Worm (Caenorhabditis elegans) whole organism, L2 larva: ENCODE measurements around the gene C05C10.3.
A peak's percentile ranks its signal among the peaks of the same experiment; 100 is the strongest.

Experiments
- C34F6.9 ChIP-seq: fragments of 150-350 bp; optimal IDR thresholded peaks from 2 replicates; lab custom pipeline; 2014; ENCODE audit warnings: missing biosample characterization, missing genetic modification characterization
- F13H6.1 ChIP-seq: sonication (generic microtip); optimal IDR thresholded peaks from 2 replicates; lab custom pipeline; 2016; ENCODE audit warnings: missing genetic modification characterization, missing compliant biosample characterization
- Y55F3AM.14 ChIP-seq: fragments of 200-800 bp; sonication (Bioruptor generic); optimal IDR thresholded peaks from 2 replicates; lab custom pipeline; 2018; ENCODE audit warnings: mild to moderate bottlenecking, missing genetic modification characterization, missing compliant biosample characterization
- ZK546.5 ChIP-seq: sonication (generic microtip); optimal IDR thresholded peaks from 2 replicates; lab custom pipeline; 2017; ENCODE audit warnings: missing biosample characterization, missing genetic modification characterization
- ama-1 ChIP-seq: fragments of 150-350 bp; optimal IDR thresholded peaks from 2 replicates; lab custom pipeline; 2018; ENCODE audit warnings: inconsistent platforms
- blmp-1 ChIP-seq: sonication (generic microtip); optimal IDR thresholded peaks from 2 replicates; lab custom pipeline; 2017; ENCODE audit warnings: missing genetic modification characterization, mild to moderate bottlenecking, missing compliant biosample characterization, antibody characterized with exemption, moderate library complexity; ENCODE audit not compliant: insufficient read depth
- ceh-16 ChIP-seq: fragments of 150-350 bp; optimal IDR thresholded peaks from 2 replicates; lab custom pipeline; 2014; ENCODE audit warnings: missing biosample characterization, missing genetic modification characterization
- ceh-82 ChIP-seq: fragments of 150-350 bp; optimal IDR thresholded peaks from 2 replicates; lab custom pipeline; 2014; ENCODE audit warnings: missing biosample characterization, missing genetic modification characterization
- crh-2 ChIP-seq: sonication (generic microtip); optimal IDR thresholded peaks from 2 replicates; lab custom pipeline; 2017; ENCODE audit warnings: missing biosample characterization, missing genetic modification characterization
- dmd-4 ChIP-seq: sonication (generic microtip); optimal IDR thresholded peaks from 2 replicates; lab custom pipeline; 2017; ENCODE audit warnings: missing biosample characterization, missing genetic modification characterization
- egl-27 ChIP-seq: sonication (generic microtip); optimal IDR thresholded peaks from 3 replicates; lab custom pipeline; 2017; ENCODE audit warnings: missing biosample characterization, missing genetic modification reagents, missing genetic modification characterization
- elt-1 ChIP-seq: fragments of 150-350 bp; optimal IDR thresholded peaks from 2 replicates; lab custom pipeline; 2014; ENCODE audit warnings: missing biosample characterization, missing genetic modification characterization
- elt-3 ChIP-seq: sonication (generic microtip); optimal IDR thresholded peaks from 2 replicates; lab custom pipeline; 2017; ENCODE audit warnings: missing biosample characterization, missing genetic modification characterization
- fos-1 ChIP-seq: fragments of 150-350 bp; optimal IDR thresholded peaks from 2 replicates; lab custom pipeline; 2014; ENCODE audit warnings: missing biosample characterization, missing genetic modification characterization
- gmeb-1 ChIP-seq: fragments of 150-350 bp; optimal IDR thresholded peaks from 2 replicates; lab custom pipeline; 2014; ENCODE audit warnings: missing biosample characterization, missing genetic modification characterization
- lin-11 ChIP-seq: fragments of 150-350 bp; sonication (generic microtip); optimal IDR thresholded peaks from 2 replicates; lab custom pipeline; 2014; ENCODE audit warnings: missing biosample characterization, missing genetic modification characterization, inconsistent platforms, mixed read lengths
- lin-39 ChIP-seq: fragments of 150-350 bp; optimal IDR thresholded peaks from 2 replicates; lab custom pipeline; 2014; ENCODE audit warnings: missing biosample characterization, missing genetic modification reagents, missing genetic modification characterization
- lsy-2 ChIP-seq, 2 experiments: fragments of 150-350 bp in 1 of 2; sonication (generic microtip) in 1 of 2; optimal IDR thresholded peaks; 2 replicates each; lab custom pipeline; 2014 to 2017; ENCODE audit warnings: missing biosample characterization in 2 of 2, missing genetic modification characterization in 2 of 2
- mdl-1 ChIP-seq, 2 experiments: fragments of 150-350 bp in 1 of 2; sonication (generic microtip) in 1 of 2; optimal IDR thresholded peaks; 2 replicates each; lab custom pipeline; 2017; ENCODE audit warnings: missing biosample characterization in 2 of 2, missing genetic modification characterization in 2 of 2
- nhr-11 ChIP-seq: fragments of 150-350 bp; optimal IDR thresholded peaks from 2 replicates; lab custom pipeline; 2014; ENCODE audit warnings: missing biosample characterization, missing genetic modification characterization
- nhr-129 ChIP-seq: fragments of 150-350 bp; optimal IDR thresholded peaks from 2 replicates; lab custom pipeline; 2014; ENCODE audit warnings: missing biosample characterization, missing genetic modification characterization
- nhr-21 ChIP-seq: fragments of 150-350 bp; optimal IDR thresholded peaks from 2 replicates; lab custom pipeline; 2014; ENCODE audit warnings: missing biosample characterization, missing genetic modification characterization
- nhr-23 ChIP-seq: fragments of 150-350 bp; optimal IDR thresholded peaks from 2 replicates; lab custom pipeline; 2014; ENCODE audit warnings: missing biosample characterization, missing genetic modification reagents, missing genetic modification characterization
- nhr-237 ChIP-seq: fragments of 150-350 bp; optimal IDR thresholded peaks from 2 replicates; lab custom pipeline; 2014; ENCODE audit warnings: missing biosample characterization, missing genetic modification characterization
- nhr-25 ChIP-seq: fragments of 150-350 bp; sonication (generic microtip); optimal IDR thresholded peaks from 3 replicates; lab custom pipeline; 2014; ENCODE audit warnings: missing biosample characterization, missing genetic modification characterization
- nhr-6 ChIP-seq: fragments of 150-350 bp; optimal IDR thresholded peaks from 2 replicates; lab custom pipeline; 2014; ENCODE audit warnings: missing biosample characterization, missing genetic modification characterization
- nhr-77 ChIP-seq: fragments of 150-350 bp; optimal IDR thresholded peaks from 2 replicates; lab custom pipeline; 2014; ENCODE audit warnings: missing biosample characterization, missing genetic modification characterization
- skn-1 ChIP-seq: sonication (generic microtip); optimal IDR thresholded peaks from 2 replicates; lab custom pipeline; 2017; ENCODE audit warnings: missing biosample characterization, missing genetic modification characterization
- sma-3 ChIP-seq: sonication (generic microtip); optimal IDR thresholded peaks from 2 replicates; lab custom pipeline; 2016; ENCODE audit warnings: missing genetic modification reagents, missing genetic modification characterization, missing compliant biosample characterization
- sma-9 ChIP-seq, 2 experiments: fragments of 150-350 bp in 1 of 2; sonication (generic microtip) in 1 of 2; optimal IDR thresholded peaks; 2 replicates each; lab custom pipeline; 2014 to 2016; ENCODE audit warnings: missing genetic modification characterization in 2 of 2, mild to moderate bottlenecking in 1 of 2, missing biosample characterization in 1 of 2, missing compliant biosample characterization in 1 of 2, missing genetic modification reagents in 1 of 2, moderate library complexity in 1 of 2
- snpc-4 ChIP-seq: fragments of 150-350 bp; optimal IDR thresholded peaks from 2 replicates; lab custom pipeline; 2014; ENCODE audit warnings: missing biosample characterization, missing genetic modification characterization
- unc-39 ChIP-seq: fragments of 150-350 bp; optimal IDR thresholded peaks from 2 replicates; lab custom pipeline; 2014; ENCODE audit warnings: missing biosample characterization, missing genetic modification characterization
- unc-55 ChIP-seq: fragments of 150-350 bp; sonication (generic microtip); optimal IDR thresholded peaks from 3 replicates; lab custom pipeline; 2014; ENCODE audit warnings: missing biosample characterization, missing genetic modification reagents, missing genetic modification characterization
- unc-62 ChIP-seq: fragments of 150-350 bp; optimal IDR thresholded peaks from 2 replicates; lab custom pipeline; 2014; ENCODE audit warnings: missing biosample characterization, missing genetic modification reagents, missing genetic modification characterization
- zag-1 ChIP-seq: fragments of 150-350 bp; optimal IDR thresholded peaks from 2 replicates; lab custom pipeline; 2014; ENCODE audit warnings: missing biosample characterization, missing genetic modification characterization
- ztf-1 ChIP-seq: fragments of 200-800 bp; sonication (Bioruptor generic); conservative IDR thresholded peaks from 2 replicates; pipeline ENCODE4 v1.3.6; 2022; ENCODE audit warnings: missing genetic modification characterization, missing compliant biosample characterization
- ztf-11 ChIP-seq: sonication (generic microtip); optimal IDR thresholded peaks from 2 replicates; lab custom pipeline; 2017; ENCODE audit warnings: missing biosample characterization, missing genetic modification characterization
- ztf-4 ChIP-seq: fragments of 150-350 bp; optimal IDR thresholded peaks from 2 replicates; lab custom pipeline; 2014; ENCODE audit warnings: missing biosample characterization, missing genetic modification characterization

C05C10.3 gene

DNA sequence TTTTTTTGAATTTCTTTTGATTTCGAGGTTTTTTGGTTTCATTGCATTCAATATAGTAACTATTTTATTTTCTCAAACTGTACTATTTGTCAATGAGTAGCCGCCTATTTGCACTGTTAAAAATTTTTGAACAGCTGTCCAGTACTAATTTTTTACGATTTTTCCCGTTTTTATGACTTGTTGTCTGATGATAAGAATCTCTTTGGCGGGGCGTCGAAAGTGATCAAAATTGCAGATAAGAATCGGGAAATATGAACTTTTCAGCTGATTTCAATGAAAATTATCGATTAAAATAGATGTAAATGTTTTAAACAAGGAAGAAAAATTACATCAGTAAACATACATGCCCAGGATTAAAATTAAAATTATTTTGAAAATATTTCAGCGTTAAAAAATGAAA, 37.5 kb upstream of the C05C10.3 start:
- TF ChIP-seq gmeb-1 (tag; lab: Kevin White, UChicago) (peak; percentile 9), egl-27 (tag; lab: Kevin White, UChicago) (no peak), snpc-4 (no peak), nhr-21 (no peak), ZK546.5 (tag; lab: Kevin White, UChicago) (no peak), ztf-1 (GFP tag; lab: Robert Waterston, UW) (no peak), sma-3 (no peak), nhr-25 (tag; lab: Kevin White, UChicago) (peak; percentile 32), fos-1 (tag; lab: Kevin White, UChicago) (peak; percentile 81), dmd-4 (tag; lab: Kevin White, UChicago) (no peak), lin-39 (tag; lab: Kevin White, UChicago) (no peak), lsy-2 (tag; optimal IDR thresholded peaks at IDR 0.05; lab: Kevin White, UChicago) (no peak), crh-2 (tag; lab: Kevin White, UChicago) (peak; percentile 46), sma-9 (GFP tag; optimal IDR thresholded peaks at IDR 0.05; lab: Kevin White, UChicago) (peak; percentile 83), sma-9 (tag; optimal IDR thresholded peaks at IDR 0.05; lab: Kevin White, UChicago) (no peak), skn-1 (tag; lab: Kevin White, UChicago) (no peak), nhr-6 (tag; lab: Kevin White, UChicago) (no peak), unc-39 (tag; lab: Kevin White, UChicago) (no peak), ceh-16 (no peak), ztf-4 (tag; lab: Kevin White, UChicago) (no peak), Y55F3AM.14 (GFP tag; lab: Kevin White, UChicago) (no peak), nhr-129 (tag; lab: Kevin White, UChicago) (no peak), nhr-23 (tag; lab: Kevin White, UChicago) (no peak), elt-1 (tag; lab: Kevin White, UChicago) (no peak), zag-1 (tag; lab: Kevin White, UChicago) (no peak), unc-55 (no peak), C34F6.9 (tag; lab: Kevin White, UChicago) (no peak), nhr-77 (tag; lab: Kevin White, UChicago) (no peak), nhr-237 (no peak), unc-62 (no peak), mdl-1 (tag; optimal IDR thresholded peaks at IDR 0.05; lab: Kevin White, UChicago) (no peak), nhr-11 (tag; lab: Kevin White, UChicago) (no peak)

DNA sequence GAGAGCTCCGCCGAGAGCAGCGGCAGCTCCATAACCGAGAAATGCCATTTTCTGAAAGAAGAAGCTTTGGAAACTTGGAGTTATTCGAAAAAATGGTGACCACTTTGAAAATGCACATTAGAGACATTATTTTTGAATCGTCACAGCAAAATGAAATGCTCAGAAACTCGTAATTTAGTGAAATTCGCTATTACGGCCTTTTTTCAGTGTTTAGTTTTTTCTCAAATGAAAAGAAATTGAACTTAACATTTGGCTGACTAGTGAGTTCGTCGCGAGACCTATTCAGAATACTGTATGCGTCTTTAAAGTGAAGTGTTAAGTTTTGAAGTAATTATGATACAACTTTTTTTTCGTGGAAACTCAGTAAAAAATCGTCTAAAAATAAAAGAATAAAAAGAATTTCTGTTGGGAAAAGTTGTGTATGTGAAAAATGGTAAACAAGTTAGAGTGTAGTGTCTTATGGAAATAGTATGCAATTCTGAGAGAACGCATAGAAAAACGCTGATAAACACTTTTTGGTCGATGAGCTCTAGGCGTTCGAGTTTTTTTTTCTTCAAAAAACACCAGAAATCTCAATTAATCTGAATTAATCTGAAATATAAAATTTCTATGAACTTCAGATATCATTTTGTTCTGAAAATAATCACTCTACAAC, 33.9 kb upstream of the C05C10.3 start, which contains the start of gene R53.5:
R53.5 (minus strand) TSS at position 51 of the 655 bp plus-strand sequence.
- TF ChIP-seq ztf-11 (tag; lab: Kevin White, UChicago) (no peak), ztf-4 (tag; lab: Kevin White, UChicago) (no peak), ama-1 (no peak), ztf-1 (GFP tag; lab: Robert Waterston, UW) (no peak), ceh-16 (no peak), zag-1 (tag; lab: Kevin White, UChicago) (no peak), ceh-82 (tag; lab: Kevin White, UChicago) (no peak), elt-3 (no peak), gmeb-1 (tag; lab: Kevin White, UChicago) (no peak), sma-3 (no peak), nhr-11 (tag; lab: Kevin White, UChicago) (no peak), blmp-1 (tag; lab: Kevin White, UChicago) (no peak), elt-1 (tag; lab: Kevin White, UChicago) (no peak), ZK546.5 (tag; lab: Kevin White, UChicago) (no peak), lsy-2 (tag; optimal IDR thresholded peaks at IDR 0.05; lab: Kevin White, UChicago) (no peak), mdl-1 (tag; optimal IDR thresholded peaks at IDR 0.05; lab: Kevin White, UChicago) (no peak), C34F6.9 (tag; lab: Kevin White, UChicago) (no peak), F13H6.1 (tag; lab: Kevin White, UChicago) (no peak), lin-11 (no peak)
